Worm (Caenorhabditis elegans) whole organism, young adult: ENCODE results near the gene F22F7.3.

Experiments used
- T26A5.8 ChIP-seq: sonication (generic microtip); optimal IDR thresholded peaks from 2 replicates; lab custom pipeline; 2016; ENCODE audit warnings: missing genetic modification characterization, missing compliant biosample characterization
- ceh-91 ChIP-seq: fragments of 200-800 bp; sonication (Bioruptor generic); IDR thresholded peaks from 2 replicates; pipeline ENCODE4 v1.3.6; 2022; ENCODE audit warnings: missing genetic modification reagents, missing genetic modification characterization, missing compliant biosample characterization
- die-1 ChIP-seq: sonication (generic microtip); optimal IDR thresholded peaks from 2 replicates; lab custom pipeline; 2016; ENCODE audit warnings: missing genotype, mild to moderate bottlenecking, missing genetic modification characterization, missing compliant biosample characterization
- efl-1 ChIP-seq: fragments of 150-350 bp; optimal IDR thresholded peaks from 2 replicates; lab custom pipeline; 2014; ENCODE audit warnings: missing biosample characterization, missing genetic modification reagents, missing genetic modification characterization
- ets-4 ChIP-seq: fragments of 200-800 bp; sonication (Bioruptor generic); optimal IDR thresholded peaks from 2 replicates; lab custom pipeline; 2018; ENCODE audit warnings: mild to moderate bottlenecking, missing genetic modification characterization, missing compliant biosample characterization
- mel-28 ChIP-seq: sonication (generic microtip); optimal IDR thresholded peaks from 2 replicates; lab custom pipeline; 2016; ENCODE audit warnings: borderline replicate concordance, mild to moderate bottlenecking, missing genetic modification characterization, missing compliant biosample characterization
- nfya-1 ChIP-seq: sonication (generic microtip); optimal IDR thresholded peaks from 2 replicates; lab custom pipeline; 2017; ENCODE audit warnings: antibody characterized with exemption, missing compliant biosample characterization, missing genetic modification characterization, borderline replicate concordance; ENCODE audit not compliant: insufficient read depth
- unc-130 ChIP-seq: sonication (generic microtip); optimal IDR thresholded peaks from 2 replicates; lab custom pipeline; 2016; ENCODE audit warnings: missing genetic modification reagents, missing genetic modification characterization, missing compliant biosample characterization
- zim-3 ChIP-seq: sonication (generic microtip); optimal IDR thresholded peaks from 2 replicates; lab custom pipeline; 2017; ENCODE audit warnings: mild to moderate bottlenecking, missing genetic modification characterization, moderate library complexity, missing compliant biosample characterization
- ztf-25 ChIP-seq: fragments of 200-800 bp; sonication (Bioruptor generic); IDR thresholded peaks from 2 replicates; pipeline ENCODE4 v1.3.6; 2022; ENCODE audit warnings: missing genetic modification reagents, missing genetic modification characterization, missing compliant biosample characterization

DNA sequence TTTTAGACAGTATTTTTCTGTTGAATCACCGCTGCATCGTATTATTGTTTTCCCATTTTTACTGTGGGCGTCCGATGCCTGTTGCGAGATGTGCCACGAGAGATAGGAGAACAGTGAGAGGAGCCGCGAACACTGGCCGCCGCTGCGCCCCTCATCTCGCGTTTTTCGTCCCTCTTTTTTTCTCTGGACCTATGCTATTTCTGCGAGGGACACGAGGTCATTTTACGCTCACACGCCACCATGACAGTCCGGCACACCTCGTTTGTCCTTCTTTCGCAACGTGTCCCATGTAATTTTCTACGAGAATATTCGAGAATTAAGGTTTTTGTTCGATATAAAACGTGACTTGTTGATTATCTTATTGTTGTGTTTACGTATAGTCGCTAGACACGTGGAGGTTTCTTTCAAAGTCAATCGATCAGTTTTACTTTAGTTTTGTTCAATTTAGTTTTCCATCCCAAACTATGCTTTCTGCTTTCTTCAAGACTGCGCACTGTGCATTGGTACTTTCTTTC lies 42.4 kb upstream of the F22F7.3 start, which contains the start of gene lbp-9:
- TF ChIP-seq ztf-25 (GFP tag; lab: Robert Waterston, UW), result no peak
- TF ChIP-seq ceh-91 (GFP tag; lab: Robert Waterston, UW), result no peak
- TF ChIP-seq efl-1, result no peak
- TF ChIP-seq nfya-1, result no peak
- peak; percentile 33 for TF ChIP-seq zim-3 (tag; lab: Kevin White, UChicago)
- no peak for TF ChIP-seq mel-28 (tag; lab: Kevin White, UChicago)
- TF ChIP-seq T26A5.8 (tag; lab: Kevin White, UChicago), result no peak
- no peak for TF ChIP-seq die-1 (tag; lab: Kevin White, UChicago)
- TF ChIP-seq ets-4, result no peak
- TF ChIP-seq unc-130 (GFP tag; lab: Kevin White, UChicago), result no peak
